Worm (Caenorhabditis elegans) whole organism, L2 larva: ENCODE measurements around the gene C06E4.8.
"Not testable (repeated sequence)": the region's sequence is repeated elsewhere in the genome, so short reads cannot be mapped to it uniquely, and the experiment has no call there.

Source experiments
- C34F6.9 ChIP-seq: fragments of 150-350 bp; optimal IDR thresholded peaks from 2 replicates; lab custom pipeline; 2014; ENCODE audit warnings: missing biosample characterization, missing genetic modification characterization
- F13H6.1 ChIP-seq: sonication (generic microtip); optimal IDR thresholded peaks from 2 replicates; lab custom pipeline; 2016; ENCODE audit warnings: missing genetic modification characterization, missing compliant biosample characterization
- Y55F3AM.14 ChIP-seq: fragments of 200-800 bp; sonication (Bioruptor generic); optimal IDR thresholded peaks from 2 replicates; lab custom pipeline; 2018; ENCODE audit warnings: mild to moderate bottlenecking, missing genetic modification characterization, missing compliant biosample characterization
- ZK546.5 ChIP-seq: sonication (generic microtip); optimal IDR thresholded peaks from 2 replicates; lab custom pipeline; 2017; ENCODE audit warnings: missing biosample characterization, missing genetic modification characterization
- ama-1 ChIP-seq: fragments of 150-350 bp; optimal IDR thresholded peaks from 2 replicates; lab custom pipeline; 2018; ENCODE audit warnings: inconsistent platforms
- ceh-16 ChIP-seq: fragments of 150-350 bp; optimal IDR thresholded peaks from 2 replicates; lab custom pipeline; 2014; ENCODE audit warnings: missing biosample characterization, missing genetic modification characterization
- crh-2 ChIP-seq: sonication (generic microtip); optimal IDR thresholded peaks from 2 replicates; lab custom pipeline; 2017; ENCODE audit warnings: missing biosample characterization, missing genetic modification characterization
- egl-27 ChIP-seq: sonication (generic microtip); optimal IDR thresholded peaks from 3 replicates; lab custom pipeline; 2017; ENCODE audit warnings: missing biosample characterization, missing genetic modification reagents, missing genetic modification characterization
- elt-1 ChIP-seq: fragments of 150-350 bp; optimal IDR thresholded peaks from 2 replicates; lab custom pipeline; 2014; ENCODE audit warnings: missing biosample characterization, missing genetic modification characterization
- elt-3 ChIP-seq: sonication (generic microtip); optimal IDR thresholded peaks from 2 replicates; lab custom pipeline; 2017; ENCODE audit warnings: missing biosample characterization, missing genetic modification characterization
- fos-1 ChIP-seq: fragments of 150-350 bp; optimal IDR thresholded peaks from 2 replicates; lab custom pipeline; 2014; ENCODE audit warnings: missing biosample characterization, missing genetic modification characterization
- gmeb-1 ChIP-seq: fragments of 150-350 bp; optimal IDR thresholded peaks from 2 replicates; lab custom pipeline; 2014; ENCODE audit warnings: missing biosample characterization, missing genetic modification characterization
- lin-11 ChIP-seq: fragments of 150-350 bp; sonication (generic microtip); optimal IDR thresholded peaks from 2 replicates; lab custom pipeline; 2014; ENCODE audit warnings: missing biosample characterization, missing genetic modification characterization, inconsistent platforms, mixed read lengths
- lin-13 ChIP-seq: fragments of 150-350 bp; optimal IDR thresholded peaks from 2 replicates; lab custom pipeline; 2014; ENCODE audit warnings: missing biosample characterization, missing genetic modification reagents, missing genetic modification characterization
- lsy-2 ChIP-seq, 2 experiments: fragments of 150-350 bp in 1 of 2; sonication (generic microtip) in 1 of 2; optimal IDR thresholded peaks; 2 replicates each; lab custom pipeline; 2014 to 2017; ENCODE audit warnings: missing biosample characterization in 2 of 2, missing genetic modification characterization in 2 of 2
- mbf-1 ChIP-seq: sonication (generic microtip); optimal IDR thresholded peaks from 2 replicates; lab custom pipeline; 2017; ENCODE audit warnings: missing biosample characterization, missing genetic modification characterization
- mdl-1 ChIP-seq, 2 experiments: fragments of 150-350 bp in 1 of 2; sonication (generic microtip) in 1 of 2; optimal IDR thresholded peaks; 2 replicates each; lab custom pipeline; 2017; ENCODE audit warnings: missing biosample characterization in 2 of 2, missing genetic modification characterization in 2 of 2
- nhr-10 ChIP-seq: sonication (generic microtip); optimal IDR thresholded peaks from 2 replicates; lab custom pipeline; 2017; ENCODE audit warnings: missing biosample characterization, missing genetic modification characterization
- nhr-12 ChIP-seq: fragments of 150-350 bp; optimal IDR thresholded peaks from 2 replicates; lab custom pipeline; 2014; ENCODE audit warnings: missing biosample characterization, missing genetic modification characterization
- nhr-21 ChIP-seq: fragments of 150-350 bp; optimal IDR thresholded peaks from 2 replicates; lab custom pipeline; 2014; ENCODE audit warnings: missing biosample characterization, missing genetic modification characterization
- nhr-23 ChIP-seq: fragments of 150-350 bp; optimal IDR thresholded peaks from 2 replicates; lab custom pipeline; 2014; ENCODE audit warnings: missing biosample characterization, missing genetic modification reagents, missing genetic modification characterization
- nhr-237 ChIP-seq: fragments of 150-350 bp; optimal IDR thresholded peaks from 2 replicates; lab custom pipeline; 2014; ENCODE audit warnings: missing biosample characterization, missing genetic modification characterization
- nhr-25 ChIP-seq: fragments of 150-350 bp; sonication (generic microtip); optimal IDR thresholded peaks from 3 replicates; lab custom pipeline; 2014; ENCODE audit warnings: missing biosample characterization, missing genetic modification characterization
- nhr-6 ChIP-seq: fragments of 150-350 bp; optimal IDR thresholded peaks from 2 replicates; lab custom pipeline; 2014; ENCODE audit warnings: missing biosample characterization, missing genetic modification characterization
- peb-1 ChIP-seq: fragments of 150-350 bp; optimal IDR thresholded peaks from 2 replicates; lab custom pipeline; 2014; ENCODE audit warnings: missing biosample characterization, missing genetic modification characterization
- skn-1 ChIP-seq: sonication (generic microtip); optimal IDR thresholded peaks from 2 replicates; lab custom pipeline; 2017; ENCODE audit warnings: missing biosample characterization, missing genetic modification characterization
- sma-3 ChIP-seq: sonication (generic microtip); optimal IDR thresholded peaks from 2 replicates; lab custom pipeline; 2016; ENCODE audit warnings: missing genetic modification reagents, missing genetic modification characterization, missing compliant biosample characterization
- sma-9 ChIP-seq, 2 experiments: fragments of 150-350 bp in 1 of 2; sonication (generic microtip) in 1 of 2; optimal IDR thresholded peaks; 2 replicates each; lab custom pipeline; 2014 to 2016; ENCODE audit warnings: missing genetic modification characterization in 2 of 2, mild to moderate bottlenecking in 1 of 2, missing biosample characterization in 1 of 2, missing compliant biosample characterization in 1 of 2, missing genetic modification reagents in 1 of 2, moderate library complexity in 1 of 2
- snpc-4 ChIP-seq: fragments of 150-350 bp; optimal IDR thresholded peaks from 2 replicates; lab custom pipeline; 2014; ENCODE audit warnings: missing biosample characterization, missing genetic modification characterization
- unc-39 ChIP-seq: fragments of 150-350 bp; optimal IDR thresholded peaks from 2 replicates; lab custom pipeline; 2014; ENCODE audit warnings: missing biosample characterization, missing genetic modification characterization
- zag-1 ChIP-seq: fragments of 150-350 bp; optimal IDR thresholded peaks from 2 replicates; lab custom pipeline; 2014; ENCODE audit warnings: missing biosample characterization, missing genetic modification characterization
- ztf-1 ChIP-seq: fragments of 200-800 bp; sonication (Bioruptor generic); conservative IDR thresholded peaks from 2 replicates; pipeline ENCODE4 v1.3.6; 2022; ENCODE audit warnings: missing genetic modification characterization, missing compliant biosample characterization
- ztf-11 ChIP-seq: sonication (generic microtip); optimal IDR thresholded peaks from 2 replicates; lab custom pipeline; 2017; ENCODE audit warnings: missing biosample characterization, missing genetic modification characterization
- ztf-4 ChIP-seq: fragments of 150-350 bp; optimal IDR thresholded peaks from 2 replicates; lab custom pipeline; 2014; ENCODE audit warnings: missing biosample characterization, missing genetic modification characterization

Gene C06E4.8

ce11 chrIV:7254690-7255089 lies 31.0 kb downstream of the C06E4.8 start, which contains the start of gene C06E4.5:
Gene C06E4.5 (plus strand): TSS chrIV:7254990.
- not testable (repeated sequence) for TF ChIP-seq egl-27 (tag; lab: Kevin White, UChicago); sma-9 (GFP tag; optimal IDR thresholded peaks at IDR 0.05; lab: Kevin White, UChicago); sma-9 (tag; optimal IDR thresholded peaks at IDR 0.05; lab: Kevin White, UChicago); C34F6.9
- TF ChIP-seq, all 48 proteins: peak for 0; not testable (repeated sequence) for 48

- TF ChIP-seq snpc-4 (peak; percentile 50), lin-13 (GFP tag; lab: Kevin White, UChicago) (no peak)
- TF ChIP-seq, all 48 proteins: peak for 1
Observed at ce11 chrIV:7253271-7253670, 32.4 kb downstream of the C06E4.8 start.

DNA sequence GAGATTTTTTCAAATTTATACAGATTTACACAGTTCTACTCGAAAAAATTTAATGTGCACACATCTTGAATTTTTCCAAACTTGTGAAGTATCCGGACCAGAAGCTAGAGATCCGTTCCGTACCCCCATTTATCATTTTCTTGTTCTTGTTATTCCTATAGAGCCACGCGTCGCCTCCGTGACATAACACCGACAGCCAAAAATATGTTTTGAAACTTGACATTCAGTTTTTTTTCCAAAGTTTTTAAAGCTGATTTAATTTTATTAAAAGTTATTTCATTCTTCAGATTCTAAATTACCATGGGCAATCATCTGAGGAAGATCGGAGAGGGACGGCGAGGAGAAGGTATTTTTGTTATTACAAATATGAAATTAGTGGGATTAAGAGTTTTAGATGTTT lies 35.5 kb downstream of the C06E4.8 start, which contains the start of gene D2024.18:
Gene D2024.18, plus strand, starts transcription at position 301 of the 400 bp plus-strand sequence.
- TF ChIP-seq ZK546.5 (tag; lab: Kevin White, UChicago) (no peak), F13H6.1 (tag; lab: Kevin White, UChicago) (no peak), mbf-1 (tag; lab: Kevin White, UChicago) (no peak)

DNA sequence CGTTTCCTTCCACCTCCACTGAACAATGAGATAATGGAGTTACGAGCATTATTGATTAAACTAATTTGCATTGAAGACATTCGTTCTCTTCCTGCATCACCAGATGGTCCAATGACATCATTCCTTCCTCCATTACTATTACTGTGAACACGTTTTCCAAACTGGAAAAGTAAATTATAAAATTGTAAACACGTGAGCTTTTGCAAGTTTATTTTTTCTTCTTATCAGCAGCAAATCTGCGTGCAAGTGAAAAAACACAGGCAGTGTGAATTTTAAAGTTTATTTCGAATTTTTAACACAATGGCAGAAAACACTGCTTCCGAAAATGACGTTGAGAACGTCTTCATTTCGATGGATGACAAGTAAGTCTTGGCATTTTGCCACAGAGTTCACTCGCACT lies 38.4 kb downstream of the C06E4.8 start, which contains the start of gene D2024.1:
Gene D2024.1, plus strand, starts transcription at position 301 of the 400 bp plus-strand sequence.
- TF ChIP-seq ztf-4, nhr-21, elt-1: not testable (repeated sequence)

DNA sequence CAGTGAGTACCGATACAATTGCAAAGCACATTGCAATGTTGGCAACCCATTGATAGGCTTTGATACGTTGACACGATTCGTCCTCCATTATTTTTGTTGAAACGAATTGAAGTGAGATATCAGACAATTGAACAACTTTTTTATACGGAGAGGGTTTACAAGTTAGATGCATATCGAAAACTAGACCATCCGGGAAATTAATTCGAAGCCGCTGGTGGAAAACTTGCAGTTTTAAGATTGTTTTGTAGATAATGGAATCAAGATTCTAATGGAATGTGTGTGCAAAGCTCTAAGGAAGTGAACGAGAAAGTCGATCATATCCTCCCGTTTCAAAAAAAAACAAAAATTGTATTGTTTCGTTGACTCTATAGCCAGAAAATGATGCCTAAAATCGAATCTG lies 39.1 kb downstream of the C06E4.8 start, which contains the start of gene col-114:
Gene col-114, minus strand, starts transcription at position 101 of the 400 bp plus-strand sequence.
- no peak for TF ChIP-seq gmeb-1 (tag; lab: Kevin White, UChicago)
- no peak for TF ChIP-seq lin-11 (tag; lab: Kevin White, UChicago)
- no peak for TF ChIP-seq ztf-1
- no peak for TF ChIP-seq nhr-12
- TF ChIP-seq ama-1 (lab: Kevin White, UChicago): no peak
- TF ChIP-seq sma-9 (GFP tag; optimal IDR thresholded peaks at IDR 0.05; lab: Kevin White, UChicago): no peak
- TF ChIP-seq sma-9 (tag; optimal IDR thresholded peaks at IDR 0.05; lab: Kevin White, UChicago): no peak
- no peak for TF ChIP-seq lin-13 (GFP tag; lab: Kevin White, UChicago)
- TF ChIP-seq fos-1: no peak
- no peak for TF ChIP-seq nhr-25
- no peak for TF ChIP-seq unc-39
- no peak for TF ChIP-seq C34F6.9
- no peak for TF ChIP-seq ceh-16 (tag; lab: Kevin White, UChicago)
- no peak for TF ChIP-seq mbf-1 (tag; lab: Kevin White, UChicago)
- no peak for TF ChIP-seq peb-1 (tag; lab: Kevin White, UChicago)
- TF ChIP-seq sma-3 (GFP tag; lab: Kevin White, UChicago): no peak
- TF ChIP-seq mdl-1 (tag; optimal IDR thresholded peaks at IDR 0.05; lab: Kevin White, UChicago): no peak

ce11 chrIV:7245592-7245991 lies 40.1 kb downstream of the C06E4.8 start:
- TF ChIP-seq mbf-1 (tag; lab: Kevin White, UChicago): no peak
- no peak for TF ChIP-seq nhr-23 (tag; lab: Kevin White, UChicago)
- TF ChIP-seq nhr-237 (tag; lab: Kevin White, UChicago): no peak
- TF ChIP-seq zag-1 (tag; lab: Kevin White, UChicago): no peak
- TF ChIP-seq ama-1 (lab: Kevin White, UChicago): no peak
- TF ChIP-seq nhr-6 (tag; lab: Kevin White, UChicago): no peak
- no peak for TF ChIP-seq fos-1
- no peak for TF ChIP-seq nhr-10 (tag; lab: Kevin White, UChicago)
- no peak for TF ChIP-seq mdl-1 (tag; optimal IDR thresholded peaks at IDR 0.05; lab: Kevin White, UChicago)
- no peak for TF ChIP-seq ztf-11
- TF ChIP-seq elt-1: no peak
- TF ChIP-seq nhr-21: no peak
- TF ChIP-seq crh-2 (tag; lab: Kevin White, UChicago): no peak
- TF ChIP-seq elt-3 (tag; lab: Kevin White, UChicago): no peak
- TF ChIP-seq skn-1 (tag; lab: Kevin White, UChicago): no peak
- no peak for TF ChIP-seq egl-27 (tag; lab: Kevin White, UChicago)
- no peak for TF ChIP-seq Y55F3AM.14 (GFP tag; lab: Kevin White, UChicago)
- TF ChIP-seq lsy-2 (tag; optimal IDR thresholded peaks at IDR 0.05; lab: Kevin White, UChicago): no peak
